Fruit fly (Drosophila melanogaster) whole organism, adult: ENCODE results near the gene CG44194.

Source experiments
- CG11617 ChIP-seq: fragments of 200-800 bp; sonication (Bioruptor generic); optimal IDR thresholded peaks from 2 replicates; lab custom pipeline; 2017; ENCODE audit warnings: mild to moderate bottlenecking, missing biosample characterization, missing genetic modification reagents, missing genetic modification characterization
- CG12768 ChIP-seq: fragments of 200-800 bp; sonication (Bioruptor generic); optimal IDR thresholded peaks from 2 replicates; lab custom pipeline; 2017; ENCODE audit warnings: missing biosample characterization, missing genetic modification characterization, mild to moderate bottlenecking, moderate library complexity, missing genetic modification reagents
- CG14711 ChIP-seq: fragments of 200-800 bp; sonication (Bioruptor generic); optimal IDR thresholded peaks from 2 replicates; lab custom pipeline; 2018; ENCODE audit warnings: missing biosample characterization, mild to moderate bottlenecking, missing genetic modification characterization, moderate library complexity
- CG1620 ChIP-seq: fragments of 200-800 bp; sonication (Bioruptor generic); optimal IDR thresholded peaks from 2 replicates; lab custom pipeline; 2016; ENCODE audit warnings: missing biosample characterization, missing genetic modification characterization
- CG33017 ChIP-seq: fragments of 200-800 bp; sonication (Bioruptor generic); optimal IDR thresholded peaks from 2 replicates; lab custom pipeline; 2018; ENCODE audit warnings: missing biosample characterization, mild to moderate bottlenecking, missing genetic modification characterization, moderate library complexity
- CG5204 ChIP-seq: fragments of 200-800 bp; sonication (Bioruptor generic); optimal IDR thresholded peaks from 2 replicates; lab custom pipeline; 2016; ENCODE audit warnings: missing biosample characterization, missing genetic modification characterization
- CG7045 ChIP-seq: fragments of 200-800 bp; sonication (Bioruptor generic); optimal IDR thresholded peaks from 2 replicates; lab custom pipeline; 2017; ENCODE audit warnings: missing biosample characterization, mild to moderate bottlenecking, missing genetic modification characterization
- CG7101 ChIP-seq: fragments of 200-800 bp; sonication (Bioruptor generic); optimal IDR thresholded peaks from 2 replicates; lab custom pipeline; 2018; ENCODE audit warnings: missing biosample characterization, mild to moderate bottlenecking, missing genetic modification characterization, moderate library complexity
- Clk ChIP-seq: fragments of 200-800 bp; sonication (Bioruptor generic); optimal IDR thresholded peaks from 2 replicates; lab custom pipeline; 2017; ENCODE audit warnings: missing biosample characterization, missing genetic modification characterization
- Crg-1 ChIP-seq: fragments of 200-800 bp; sonication (Bioruptor generic); optimal IDR thresholded peaks from 2 replicates; lab custom pipeline; 2016; ENCODE audit warnings: missing biosample characterization, missing genetic modification characterization
- Hr96 ChIP-seq: fragments of 200-800 bp; sonication (Bioruptor generic); optimal IDR thresholded peaks from 2 replicates; lab custom pipeline; 2016; ENCODE audit warnings: missing biosample characterization, missing genetic modification characterization
- Mnt ChIP-seq: fragments of 200-800 bp; sonication (Bioruptor generic); optimal IDR thresholded peaks from 2 replicates; lab custom pipeline; 2016; ENCODE audit warnings: missing biosample characterization, mild to moderate bottlenecking, missing genetic modification characterization
- bab1 ChIP-seq: fragments of 200-800 bp; sonication (Bioruptor generic); optimal IDR thresholded peaks from 3 replicates; lab custom pipeline; 2019; ENCODE audit warnings: missing biosample characterization, mild to moderate bottlenecking, missing genetic modification characterization, moderate library complexity
- cic ChIP-seq: fragments of 200-800 bp; sonication (Bioruptor generic); optimal IDR thresholded peaks from 2 replicates; lab custom pipeline; 2017; ENCODE audit warnings: missing biosample characterization, mild to moderate bottlenecking, missing genetic modification characterization, moderate library complexity
- cnc ChIP-seq, 2 experiments: fragments of >200 bp; optimal IDR thresholded peaks; 2 replicates each; lab custom pipeline; 2017
- kay ChIP-seq: fragments of 200-800 bp; sonication (Bioruptor generic); peaks from one replicate; lab custom pipeline; 2016; ENCODE audit warnings: missing biosample characterization, missing genetic modification characterization, borderline replicate concordance
- ovo ChIP-seq: fragments of 200-800 bp; sonication (Bioruptor generic); optimal IDR thresholded peaks from 2 replicates; lab custom pipeline; 2016; ENCODE audit warnings: missing biosample characterization, missing genetic modification characterization
- pad ChIP-seq: fragments of 200-800 bp; sonication (Bioruptor generic); optimal IDR thresholded peaks from 3 replicates; lab custom pipeline; 2017; ENCODE audit warnings: missing biosample characterization, missing genetic modification characterization, mild to moderate bottlenecking, moderate library complexity, missing genetic modification reagents
- tj ChIP-seq: fragments of 200-800 bp; sonication (Bioruptor generic); optimal IDR thresholded peaks from 3 replicates; lab custom pipeline; 2017; ENCODE audit warnings: missing biosample characterization, mild to moderate bottlenecking, missing genetic modification characterization, moderate library complexity
- toe ChIP-seq: fragments of 200-800 bp; sonication (Bioruptor generic); optimal IDR thresholded peaks from 2 replicates; lab custom pipeline; 2016; ENCODE audit warnings: missing biosample characterization, missing genetic modification characterization

The CG44194 gene

DNA sequence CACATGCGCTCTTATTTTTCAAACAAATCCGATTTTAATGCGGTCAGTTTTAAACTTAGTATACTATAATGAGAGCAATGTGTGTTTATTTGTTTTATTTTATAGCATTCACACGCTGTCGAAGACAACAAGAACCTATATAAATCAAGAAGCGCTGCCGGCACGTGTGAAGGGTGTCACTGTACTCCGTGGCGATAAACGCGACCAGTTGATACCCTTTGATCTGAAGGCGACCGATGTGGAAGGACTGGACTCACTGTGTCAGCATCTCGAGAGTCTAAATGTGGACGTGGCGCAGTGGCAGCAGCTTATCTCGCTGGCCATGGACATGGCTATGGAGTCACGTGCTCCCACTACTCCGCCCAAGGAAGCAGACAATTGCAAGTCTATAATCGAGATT lies 34.9 kb downstream of the CG44194 start:
- TF ChIP-seq pad (GFP tag; lab: Kevin White, UChicago) (no peak), ovo (GFP tag; lab: Kevin White, UChicago) (no peak), CG7101 (tag; lab: Kevin White, UChicago) (no peak), Clk (GFP tag; lab: Kevin White, UChicago) (no peak), CG14711 (no peak), cic (GFP tag; lab: Kevin White, UChicago) (no peak)

DNA sequence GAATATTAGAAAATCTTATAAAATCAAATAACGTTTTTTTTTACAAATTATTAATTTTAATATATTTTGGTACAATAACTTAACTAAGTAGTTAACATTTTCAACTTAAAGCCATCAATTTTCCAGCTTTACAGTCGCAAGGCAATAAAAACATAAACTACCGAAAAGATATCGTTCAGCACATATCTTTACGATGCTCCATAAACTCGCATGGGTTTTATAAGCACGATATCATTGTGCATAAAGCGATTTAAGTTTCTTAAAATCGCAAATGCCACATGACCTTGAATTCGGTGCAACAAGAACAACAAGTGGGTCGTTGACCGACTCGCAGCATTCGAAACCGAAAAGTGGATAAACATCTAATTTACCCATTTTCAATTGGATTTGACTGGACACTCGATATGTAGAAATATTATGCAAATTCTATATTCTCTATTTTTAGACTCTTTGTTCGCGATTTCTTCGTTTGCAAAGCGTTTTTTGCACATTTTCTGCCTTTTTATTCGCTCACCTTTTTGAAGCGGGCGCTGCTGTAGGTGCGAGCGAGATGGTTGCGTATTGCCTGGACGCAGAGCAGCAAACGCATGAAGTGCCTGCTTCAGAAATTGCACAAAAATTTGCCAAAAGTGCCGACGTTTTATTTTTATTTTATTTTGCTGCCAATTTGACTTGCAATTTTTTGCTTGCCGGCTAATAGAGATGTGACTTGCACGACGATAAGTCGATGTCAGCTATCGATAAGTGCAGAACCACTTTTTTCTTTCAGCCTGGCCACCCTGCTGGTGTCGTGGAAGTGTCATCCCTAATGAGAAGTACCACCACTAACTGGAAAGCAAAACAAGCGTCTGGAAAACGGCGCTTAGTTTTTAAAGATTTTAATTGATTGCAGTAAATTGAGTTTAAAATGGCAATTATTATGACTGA lies 36.3 kb downstream of the CG44194 start, which contains the start of gene Spc25:
Gene Spc25, plus strand, starts transcription at position 817 of the 927 bp plus-strand sequence.
- no peak for TF ChIP-seq kay
- peak; percentile 27 for TF ChIP-seq CG5204 (GFP tag; lab: Kevin White, UChicago)
- TF ChIP-seq toe (GFP tag; lab: Kevin White, UChicago), result peak; percentile 38
- no peak for TF ChIP-seq CG11617 (GFP tag; lab: Kevin White, UChicago)
- TF ChIP-seq tj (GFP tag; lab: Kevin White, UChicago), result peak; percentile 64
- peak; percentile 54 for TF ChIP-seq bab1
- TF ChIP-seq ovo (GFP tag; lab: Kevin White, UChicago), result no peak
- TF ChIP-seq CG7045, result no peak
- TF ChIP-seq pad (GFP tag; lab: Kevin White, UChicago), result no peak
- TF ChIP-seq cnc (optimal IDR thresholded peaks at IDR 0.05; lab: Kevin White, UChicago), result no peak
- TF ChIP-seq CG14711, result peak; percentile 63
- TF ChIP-seq CG33017, result no peak
- no peak for TF ChIP-seq CG12768 (GFP tag; lab: Kevin White, UChicago)
- TF ChIP-seq Clk (GFP tag; lab: Kevin White, UChicago), result no peak
- peak; percentile 29 for TF ChIP-seq Hr96
- no peak for TF ChIP-seq cic (GFP tag; lab: Kevin White, UChicago)
- peak; percentile 53 for TF ChIP-seq CG1620 (GFP tag; lab: Kevin White, UChicago)
- peak; percentile 20 for TF ChIP-seq CG7101 (tag; lab: Kevin White, UChicago)
- peak; percentile 18 for TF ChIP-seq Mnt (GFP tag; lab: Kevin White, UChicago)
- TF ChIP-seq Crg-1 (GFP tag; lab: Kevin White, UChicago), result peak; percentile 5

DNA sequence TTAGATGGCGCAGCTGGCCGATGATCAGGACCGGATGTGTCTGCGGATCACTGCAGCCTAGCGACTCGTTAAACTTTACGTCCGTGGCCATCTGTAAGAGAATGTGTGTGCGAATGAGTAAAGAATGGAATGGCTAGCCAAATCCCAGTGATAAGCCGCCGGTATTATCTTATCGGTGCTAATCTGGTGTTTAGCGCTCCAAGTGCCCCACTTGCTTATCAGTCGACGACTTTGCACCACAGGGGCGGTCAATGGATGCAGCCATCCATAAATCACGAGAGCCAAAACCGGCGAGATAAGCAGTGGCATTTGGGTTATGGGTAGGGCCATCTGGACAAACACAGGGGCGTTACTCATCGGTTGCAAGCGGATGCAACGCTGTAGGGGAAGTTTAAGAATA lies 37.3 kb downstream of the CG44194 start:
- TF ChIP-seq CG12768 (GFP tag; lab: Kevin White, UChicago), result no peak
- TF ChIP-seq CG7045, result no peak
- TF ChIP-seq tj (GFP tag; lab: Kevin White, UChicago), result no peak
- TF ChIP-seq cnc (optimal IDR thresholded peaks at IDR 0.05; lab: Kevin White, UChicago), result no peak
- TF ChIP-seq CG5204 (GFP tag; lab: Kevin White, UChicago), result no peak
- no peak for TF ChIP-seq CG14711
- no peak for TF ChIP-seq CG33017
- TF ChIP-seq toe (GFP tag; lab: Kevin White, UChicago), result no peak
- TF ChIP-seq Mnt (GFP tag; lab: Kevin White, UChicago), result no peak
- TF ChIP-seq cic (GFP tag; lab: Kevin White, UChicago), result no peak
- TF ChIP-seq CG1620 (GFP tag; lab: Kevin White, UChicago), result no peak

DNA sequence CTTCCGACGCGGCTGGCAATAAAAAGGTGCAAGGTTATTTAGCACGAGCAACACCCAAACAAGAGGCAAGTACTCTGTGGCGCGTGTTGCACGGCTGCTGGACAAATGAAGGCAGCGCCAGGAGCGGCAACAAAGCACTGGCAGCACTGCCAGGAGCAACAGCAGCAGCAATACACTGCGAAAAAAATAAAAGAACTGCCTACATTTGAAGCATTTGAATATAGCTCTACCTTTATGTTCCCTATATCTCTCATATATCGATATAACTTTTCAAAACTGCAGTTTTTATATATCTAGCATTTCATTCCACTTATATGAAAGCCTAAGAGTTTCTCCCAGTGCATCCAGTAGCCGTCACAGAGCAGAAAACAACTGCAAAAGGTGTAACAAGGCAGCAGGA lies 40.1 kb downstream of the CG44194 start:
- TF ChIP-seq Clk (GFP tag; lab: Kevin White, UChicago) (no peak), Crg-1 (GFP tag; lab: Kevin White, UChicago) (no peak), ovo (GFP tag; lab: Kevin White, UChicago) (no peak), pad (GFP tag; lab: Kevin White, UChicago) (no peak), CG11617 (GFP tag; lab: Kevin White, UChicago) (no peak), CG5204 (GFP tag; lab: Kevin White, UChicago) (no peak), Mnt (GFP tag; lab: Kevin White, UChicago) (no peak), kay (no peak)
